Worm (Caenorhabditis elegans): Measurements from ENCODE around the gene T05A8.8.
A peak's percentile ranks its signal among the peaks of the same experiment; 100 is the strongest.

T05A8.8 gene

DNA sequence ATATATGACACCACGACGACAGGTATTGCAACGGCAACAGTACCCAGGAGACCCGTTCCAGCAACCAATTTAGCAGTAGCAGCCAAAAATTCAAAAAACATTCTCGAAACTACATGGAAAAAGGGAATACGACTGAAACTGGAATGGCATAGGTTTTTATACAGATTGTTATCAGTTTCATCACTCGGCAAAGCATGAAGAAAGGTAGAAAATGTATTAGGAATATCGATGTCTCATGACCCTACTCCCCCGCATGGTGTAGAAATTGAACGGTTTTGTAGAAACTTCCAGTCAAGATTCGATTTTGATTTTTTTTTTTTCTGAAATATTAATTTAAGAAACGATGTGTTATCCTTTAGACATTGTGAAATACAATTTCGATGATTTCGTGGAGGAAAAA is 25.6 kb upstream of the T05A8.8 start, which contains the start of gene T05A8.2:
Gene T05A8.2, minus strand, starts transcription at position 101 of the 400 bp plus-strand sequence.
- TF ChIP-seq unc-62 (GFP tag; optimal IDR thresholded peaks at IDR 0.05) = no peak
- TF ChIP-seq zip-8 (tag; optimal IDR thresholded peaks at IDR 0.05) = no peak
- TF ChIP-seq M03D4.4 (tag; optimal IDR thresholded peaks at IDR 0.05) = no peak
- no peak for TF ChIP-seq lin-13 (tag; optimal IDR thresholded peaks at IDR 0.05)
- no peak for TF ChIP-seq unc-39 (tag; optimal IDR thresholded peaks at IDR 0.05)
- TF ChIP-seq blmp-1 (tag; optimal IDR thresholded peaks at IDR 0.05) = no peak
- TF ChIP-seq hlh-1 (tag; optimal IDR thresholded peaks at IDR 0.05) = no peak
- no peak for TF ChIP-seq unc-120 (tag; optimal IDR thresholded peaks at IDR 0.05; ENCODE audit: poor library complexity, severe bottlenecking)
- no peak for TF ChIP-seq flh-1 (GFP tag; optimal IDR thresholded peaks at IDR 0.05)

- TF ChIP-seq ces-1 (GFP tag; optimal IDR thresholded peaks at IDR 0.05) (no peak), zip-8 (tag; optimal IDR thresholded peaks at IDR 0.05) (no peak), snpc-4 (tag; optimal IDR thresholded peaks at IDR 0.05) (no peak), ceh-39 (tag; optimal IDR thresholded peaks at IDR 0.05) (no peak), blmp-1 (tag; optimal IDR thresholded peaks at IDR 0.05) (no peak), ceh-43 (GFP tag; optimal IDR thresholded peaks at IDR 0.05) (no peak), unc-62 (GFP tag; optimal IDR thresholded peaks at IDR 0.05) (no peak)
Measured at ce11 chrII:2717335-2717734, 19.1 kb upstream of the T05A8.8 start, which contains the start of gene T05A8.3. T05A8.3 (minus strand) TSS chrII:2717435.

ce11 chrII:2719212-2719611 is 17.3 kb upstream of the T05A8.8 start:
- TF ChIP-seq ceh-43 (GFP tag; optimal IDR thresholded peaks at IDR 0.05) (no peak), flh-1 (GFP tag; optimal IDR thresholded peaks at IDR 0.05) (no peak), ham-2 (GFP tag; optimal IDR thresholded peaks at IDR 0.05) (no peak)

DNA sequence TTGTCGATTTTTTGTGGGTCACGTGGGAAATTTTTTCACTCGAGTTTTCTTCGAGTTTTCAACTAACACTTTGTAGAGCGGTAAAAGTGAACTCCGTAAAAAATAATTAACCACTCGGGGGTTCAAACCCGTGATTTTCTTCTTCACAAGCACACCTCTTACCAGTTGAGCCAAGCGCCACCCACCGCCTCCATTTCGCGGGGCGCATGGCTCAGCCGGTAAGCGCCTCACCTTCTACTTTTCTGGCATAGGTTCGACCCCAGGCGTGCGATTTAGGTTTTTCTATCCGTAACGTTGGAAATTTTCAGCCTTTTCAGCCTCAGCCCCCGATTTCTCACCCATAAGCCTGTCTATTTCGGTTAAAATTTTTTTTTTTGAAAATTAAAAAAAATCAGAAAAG is 14.5 kb upstream of the T05A8.8 start:
- no peak for TF ChIP-seq zip-8 (tag; optimal IDR thresholded peaks at IDR 0.05)
- TF ChIP-seq ham-2 (GFP tag; optimal IDR thresholded peaks at IDR 0.05) = no peak
- TF ChIP-seq flh-1 (GFP tag; optimal IDR thresholded peaks at IDR 0.05) = no peak
- TF ChIP-seq mab-5 (tag; optimal IDR thresholded peaks at IDR 0.05) = no peak
- TF ChIP-seq elt-1 (tag; optimal IDR thresholded peaks at IDR 0.05; ENCODE audit: borderline replicate concordance, insufficient read depth) = no peak
- no peak for TF ChIP-seq nhr-12 (tag; optimal IDR thresholded peaks at IDR 0.05)
- TF ChIP-seq nhr-237 (tag; optimal IDR thresholded peaks at IDR 0.05) = no peak
- TF ChIP-seq hlh-1 (tag; optimal IDR thresholded peaks at IDR 0.05) = no peak
- TF ChIP-seq snpc-4 (tag; optimal IDR thresholded peaks at IDR 0.05) = no peak
- TF ChIP-seq nhr-76 (tag; optimal IDR thresholded peaks at IDR 0.05) = no peak
- TF ChIP-seq ceh-43 (GFP tag; optimal IDR thresholded peaks at IDR 0.05) = no peak
- TF ChIP-seq sem-2 (GFP tag; optimal IDR thresholded peaks at IDR 0.05) = no peak
- no peak for TF ChIP-seq pha-4 (tag; optimal IDR thresholded peaks at IDR 0.05)
- TF ChIP-seq drap-1 (GFP tag; optimal IDR thresholded peaks at IDR 0.05) = no peak

- TF ChIP-seq ces-1 (GFP tag; optimal IDR thresholded peaks at IDR 0.05) (no peak), nhr-237 (tag; optimal IDR thresholded peaks at IDR 0.05) (no peak), flh-1 (GFP tag; optimal IDR thresholded peaks at IDR 0.05) (no peak), ztf-11 (tag; optimal IDR thresholded peaks at IDR 0.05) (no peak), mab-5 (tag; optimal IDR thresholded peaks at IDR 0.05) (no peak), bed-3 (GFP tag; optimal IDR thresholded peaks at IDR 0.05) (no peak), zip-8 (tag; optimal IDR thresholded peaks at IDR 0.05) (no peak), unc-120 (tag; optimal IDR thresholded peaks at IDR 0.05; ENCODE audit: poor library complexity, severe bottlenecking) (no peak), cnd-1 (tag; optimal IDR thresholded peaks at IDR 0.05) (no peak), lin-13 (tag; optimal IDR thresholded peaks at IDR 0.05) (no peak), ceh-39 (tag; optimal IDR thresholded peaks at IDR 0.05) (no peak), lsy-2 (tag; optimal IDR thresholded peaks at IDR 0.05) (no peak), mep-1 (tag; optimal IDR thresholded peaks at IDR 0.05) (no peak), snpc-4 (tag; optimal IDR thresholded peaks at IDR 0.05) (no peak), elt-1 (tag; optimal IDR thresholded peaks at IDR 0.05; ENCODE audit: borderline replicate concordance, insufficient read depth) (no peak), mls-2 (tag; optimal IDR thresholded peaks at IDR 0.05) (no peak)
Measured at ce11 chrII:2725561-2725960, 10.9 kb upstream of the T05A8.8 start, which contains the start of the genes T05A8.11 and nep-2. T05A8.11 (minus strand) TSS chrII:2725661. nep-2 (minus strand) TSS chrII:2725752.

ce11 chrII:2726774-2727173 is 9.7 kb upstream of the T05A8.8 start:
- TF ChIP-seq tbx-8 (GFP tag; optimal IDR thresholded peaks at IDR 0.05) = no peak
- no peak for TF ChIP-seq mep-1 (tag; optimal IDR thresholded peaks at IDR 0.05)
- TF ChIP-seq zip-8 (tag; optimal IDR thresholded peaks at IDR 0.05) = no peak
- peak; percentile 37 for TF ChIP-seq hlh-1 (tag; optimal IDR thresholded peaks at IDR 0.05)
- TF ChIP-seq ces-1 (GFP tag; optimal IDR thresholded peaks at IDR 0.05) = no peak
- TF ChIP-seq unc-120 (tag; optimal IDR thresholded peaks at IDR 0.05; ENCODE audit: poor library complexity, severe bottlenecking) = peak; percentile 54
- no peak for TF ChIP-seq nhr-76 (tag; optimal IDR thresholded peaks at IDR 0.05)
- peak; percentile 63 for TF ChIP-seq unc-62 (GFP tag; optimal IDR thresholded peaks at IDR 0.05)
- TF ChIP-seq ceh-43 (GFP tag; optimal IDR thresholded peaks at IDR 0.05) = no peak
- no peak for TF ChIP-seq unc-39 (tag; optimal IDR thresholded peaks at IDR 0.05)
- TF ChIP-seq lsy-2 (tag; optimal IDR thresholded peaks at IDR 0.05) = no peak

Measured in whole organism, mixed stage, embryonic.